Worm (Caenorhabditis elegans) whole organism, late embryonic: ENCODE data around the gene Y57A10C.10.

Source experiments
- ama-1 ChIP-seq: fragments of 150-350 bp; optimal IDR thresholded peaks from 2 replicates; lab custom pipeline; 2014
- fkh-10 ChIP-seq: fragments of 150-350 bp; optimal IDR thresholded peaks from 2 replicates; lab custom pipeline; 2014; ENCODE audit warnings: missing biosample characterization, missing genetic modification reagents, missing genetic modification characterization
- nhr-11 ChIP-seq: fragments of 150-350 bp; optimal IDR thresholded peaks from 2 replicates; lab custom pipeline; 2014; ENCODE audit warnings: missing biosample characterization, missing genetic modification characterization
- pha-4 ChIP-seq: fragments of 150-350 bp; optimal IDR thresholded peaks from 2 replicates; lab custom pipeline; 2018; ENCODE audit warnings: missing biosample characterization, missing genetic modification reagents, missing genetic modification characterization
- tbx-2 ChIP-seq: sonication (generic microtip); optimal IDR thresholded peaks from 2 replicates; lab custom pipeline; 2016; ENCODE audit warnings: missing genetic modification characterization, missing compliant biosample characterization

ce11 chrII:12425644-12426222 lies 15.3 kb downstream of the Y57A10C.10 start, which contains the start of gene daf-22:
- no peak for TF ChIP-seq fkh-10 (GFP tag; lab: Kevin White, UChicago)
- TF ChIP-seq ama-1, result no peak
- TF ChIP-seq pha-4 (tag; lab: Kevin White, UChicago), result no peak
- no peak for TF ChIP-seq nhr-11 (tag; lab: Kevin White, UChicago)
- TF ChIP-seq tbx-2 (tag; lab: Kevin White, UChicago), result no peak
